Fruit fly (Drosophila melanogaster): ENCODE data around the gene pns.

Gene pns

DNA sequence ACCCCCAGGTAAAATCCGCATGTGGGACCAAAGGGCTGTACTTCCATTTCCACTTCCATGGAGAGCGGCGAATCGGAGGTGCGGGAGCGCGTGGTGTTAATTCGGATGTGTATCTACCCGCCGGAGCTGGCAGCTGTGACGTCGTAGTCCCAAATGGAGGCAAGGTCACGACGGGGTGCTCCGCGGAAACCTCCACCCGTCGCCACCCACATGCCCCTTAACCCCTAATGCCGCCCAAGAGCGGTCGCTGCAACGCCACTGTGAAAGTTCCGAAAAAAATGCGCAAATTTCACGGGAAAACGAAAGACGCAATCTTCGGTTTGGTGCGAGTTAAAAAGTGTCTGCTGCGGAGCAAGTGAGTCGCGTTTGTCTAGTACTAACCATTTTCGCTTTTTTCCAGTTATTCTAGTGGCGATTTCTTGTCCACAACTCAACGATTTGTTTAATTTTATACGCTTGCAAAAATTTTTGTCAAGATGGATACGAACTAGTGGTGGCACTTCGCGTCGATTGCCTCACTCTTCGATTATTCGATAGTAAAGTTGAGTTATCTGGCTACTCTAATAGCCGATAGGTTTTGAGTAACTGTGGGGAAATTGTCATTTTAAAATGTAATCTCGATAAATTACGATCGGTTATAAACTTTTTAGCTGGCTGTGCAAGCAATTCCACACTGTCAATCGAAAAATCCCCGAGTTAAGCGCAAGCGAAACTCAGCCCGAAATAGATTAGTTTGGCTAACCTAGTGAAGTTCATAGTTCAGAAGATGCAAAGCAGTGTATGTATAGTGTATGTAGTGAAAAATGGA lies 34.6 kb upstream of the pns start, which contains the start of the genes hfp and Psa:
Gene hfp, minus strand, starts transcription at position 505 of the 808 bp plus-strand sequence.
Gene Psa, plus strand, starts transcription at position 758 of the 808 bp plus-strand sequence.
- TF ChIP-seq kay (GFP tag; ENCODE audit: borderline replicate concordance) (no peak), CG5204 (GFP tag; optimal IDR thresholded peaks at IDR 0.05) (no peak), Mnt (GFP tag; optimal IDR thresholded peaks at IDR 0.05) (no peak), bab1 (GFP tag; optimal IDR thresholded peaks at IDR 0.05) (peak; percentile 33), CG11617 (GFP tag; optimal IDR thresholded peaks at IDR 0.05) (peak; percentile 2), pad (GFP tag; optimal IDR thresholded peaks at IDR 0.05) (no peak), Crg-1 (GFP tag; optimal IDR thresholded peaks at IDR 0.05) (no peak), tj (GFP tag; optimal IDR thresholded peaks at IDR 0.05) (peak; percentile 38), CG14711 (tag; optimal IDR thresholded peaks at IDR 0.05) (no peak)

DNA sequence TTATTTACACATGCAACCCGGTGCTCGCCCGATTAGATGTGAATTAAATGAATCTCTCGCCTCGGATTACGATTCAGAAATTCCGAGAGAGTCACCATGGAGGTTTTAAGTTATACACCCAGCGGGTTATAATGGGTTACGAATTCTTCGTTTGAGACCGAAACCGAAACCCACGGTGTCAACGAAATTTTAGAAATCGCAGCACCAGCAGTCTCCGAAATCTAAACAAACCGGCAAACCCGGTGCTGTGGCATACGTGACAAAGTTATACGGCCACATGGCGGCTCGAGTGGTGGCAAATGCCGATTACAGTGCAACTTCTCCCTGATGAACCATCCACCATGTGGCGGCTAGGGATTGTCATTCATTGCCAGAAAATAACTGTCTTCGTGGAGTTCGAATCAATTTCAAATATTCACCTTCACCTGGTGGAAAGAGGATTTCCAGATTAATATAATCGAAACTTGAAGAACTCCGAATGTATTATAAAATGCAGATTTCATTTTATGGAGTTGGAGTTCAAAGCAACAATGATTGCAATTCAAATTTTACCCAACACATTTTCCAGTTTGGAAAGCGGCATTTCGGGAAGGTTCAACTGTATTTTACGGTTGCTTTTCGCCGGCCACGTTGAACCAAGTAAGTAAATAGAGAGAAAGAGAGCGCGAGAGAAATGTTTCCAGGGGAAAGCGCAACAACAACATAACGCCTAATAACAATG lies 21.0 kb upstream of the pns start:
- TF ChIP-seq CG14711 (tag; optimal IDR thresholded peaks at IDR 0.05) (peak; percentile 34), CG33017 (tag; optimal IDR thresholded peaks at IDR 0.05) (peak; percentile 46), cnc (optimal IDR thresholded peaks at IDR 0.05) (no peak), CG12768 (GFP tag; optimal IDR thresholded peaks at IDR 0.05) (no peak), CG1620 (GFP tag; optimal IDR thresholded peaks at IDR 0.05) (no peak), CG11617 (GFP tag; optimal IDR thresholded peaks at IDR 0.05) (peak; percentile 52), toe (GFP tag; optimal IDR thresholded peaks at IDR 0.05) (no peak), bab1 (GFP tag; optimal IDR thresholded peaks at IDR 0.05) (peak; percentile 82), ovo (GFP tag; optimal IDR thresholded peaks at IDR 0.05) (no peak), Hr96 (GFP tag; optimal IDR thresholded peaks at IDR 0.05) (peak; percentile 35), CG7045 (GFP tag; optimal IDR thresholded peaks at IDR 0.05) (peak; percentile 26), CG5204 (GFP tag; optimal IDR thresholded peaks at IDR 0.05) (peak; percentile 21), cic (GFP tag; optimal IDR thresholded peaks at IDR 0.05) (no peak), CG7101 (tag; optimal IDR thresholded peaks at IDR 0.05) (peak; percentile 60), Clk (GFP tag; optimal IDR thresholded peaks at IDR 0.05) (no peak), kay (GFP tag; ENCODE audit: borderline replicate concordance) (no peak), pad (GFP tag; optimal IDR thresholded peaks at IDR 0.05) (no peak), tj (GFP tag; optimal IDR thresholded peaks at IDR 0.05) (peak; percentile 91), Mnt (GFP tag; optimal IDR thresholded peaks at IDR 0.05) (peak; percentile 10), Crg-1 (GFP tag; optimal IDR thresholded peaks at IDR 0.05) (peak; percentile 36)

- TF ChIP-seq cic (GFP tag; optimal IDR thresholded peaks at IDR 0.05) (no peak), Clk (GFP tag; optimal IDR thresholded peaks at IDR 0.05) (no peak), CG14711 (tag; optimal IDR thresholded peaks at IDR 0.05) (peak; percentile 74), pad (GFP tag; optimal IDR thresholded peaks at IDR 0.05) (no peak), CG12768 (GFP tag; optimal IDR thresholded peaks at IDR 0.05) (peak; percentile 13), CG33017 (tag; optimal IDR thresholded peaks at IDR 0.05) (no peak), Hr96 (GFP tag; optimal IDR thresholded peaks at IDR 0.05) (no peak), tj (GFP tag; optimal IDR thresholded peaks at IDR 0.05) (peak; percentile 43), Crg-1 (GFP tag; optimal IDR thresholded peaks at IDR 0.05) (no peak), CG1620 (GFP tag; optimal IDR thresholded peaks at IDR 0.05) (no peak), kay (GFP tag; ENCODE audit: borderline replicate concordance) (no peak), toe (GFP tag; optimal IDR thresholded peaks at IDR 0.05) (peak; percentile 0), ovo (GFP tag; optimal IDR thresholded peaks at IDR 0.05) (peak; percentile 24)
These were observed 20.2 kb upstream of the pns start, which contains the start of gene cue for dm6 chr3L:1516631-1517273. Gene cue, minus strand, starts transcription at chr3L:1517271.

DNA sequence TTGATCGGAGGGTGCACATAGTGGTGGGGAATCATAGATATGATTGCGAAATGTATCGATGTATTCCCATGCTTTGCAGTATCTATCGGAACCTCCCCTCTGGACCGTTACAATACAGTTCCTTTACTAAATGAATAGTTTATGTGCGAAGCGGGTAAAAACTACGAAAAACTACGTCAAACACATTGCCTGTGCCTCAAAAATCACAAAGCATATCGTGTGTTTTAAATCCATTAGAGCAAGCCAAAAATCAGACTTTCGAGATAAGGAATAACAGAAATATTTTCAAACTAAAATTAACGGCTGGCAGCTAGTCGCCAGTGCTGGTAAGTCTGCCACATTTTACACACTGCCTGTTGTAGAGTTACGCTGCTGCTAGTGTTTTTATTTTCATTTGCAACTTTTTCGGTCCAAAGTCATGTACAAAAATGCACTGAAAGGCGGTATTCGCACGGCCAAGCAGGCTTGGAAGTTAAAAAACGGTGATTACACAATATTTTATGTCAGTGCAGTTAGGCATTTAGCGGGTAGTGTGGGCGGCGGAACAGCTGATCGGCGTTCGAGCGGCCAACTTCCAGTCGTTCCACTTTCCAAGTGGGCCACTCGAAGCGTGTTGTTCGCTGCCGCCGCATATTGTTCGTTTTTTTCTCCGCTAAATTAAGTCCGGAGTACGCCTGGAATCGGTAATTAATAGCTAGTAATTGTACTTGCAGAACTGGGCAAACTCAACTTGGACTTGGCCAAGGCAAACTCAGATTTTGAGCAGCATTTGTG lies 19.5 kb upstream of the pns start:
- TF ChIP-seq pad (GFP tag; optimal IDR thresholded peaks at IDR 0.05): peak; percentile 98
- TF ChIP-seq CG14711 (tag; optimal IDR thresholded peaks at IDR 0.05): peak; percentile 99
- peak; percentile 65 for TF ChIP-seq CG5204 (GFP tag; optimal IDR thresholded peaks at IDR 0.05)
- peak; percentile 75 for TF ChIP-seq Crg-1 (GFP tag; optimal IDR thresholded peaks at IDR 0.05)
- TF ChIP-seq bab1 (GFP tag; optimal IDR thresholded peaks at IDR 0.05): peak; percentile 3
- peak; percentile 68 for TF ChIP-seq Hr96 (GFP tag; optimal IDR thresholded peaks at IDR 0.05)
- TF ChIP-seq CG33017 (tag; optimal IDR thresholded peaks at IDR 0.05): no peak
- TF ChIP-seq toe (GFP tag; optimal IDR thresholded peaks at IDR 0.05): peak; percentile 55
- no peak for TF ChIP-seq kay (GFP tag; ENCODE audit: borderline replicate concordance)
- TF ChIP-seq CG12768 (GFP tag; optimal IDR thresholded peaks at IDR 0.05): no peak
- peak; percentile 65 for TF ChIP-seq ovo (GFP tag; optimal IDR thresholded peaks at IDR 0.05)
- peak; percentile 81 for TF ChIP-seq CG1620 (GFP tag; optimal IDR thresholded peaks at IDR 0.05)
- no peak for TF ChIP-seq cnc (optimal IDR thresholded peaks at IDR 0.05)
- TF ChIP-seq tj (GFP tag; optimal IDR thresholded peaks at IDR 0.05): peak; percentile 13
- TF ChIP-seq CG11617 (GFP tag; optimal IDR thresholded peaks at IDR 0.05): peak; percentile 62
- peak; percentile 61 for TF ChIP-seq Clk (GFP tag; optimal IDR thresholded peaks at IDR 0.05)
- no peak for TF ChIP-seq CG7045 (GFP tag; optimal IDR thresholded peaks at IDR 0.05)
- TF ChIP-seq Mnt (GFP tag; optimal IDR thresholded peaks at IDR 0.05): peak; percentile 50
- no peak for TF ChIP-seq cic (GFP tag; optimal IDR thresholded peaks at IDR 0.05)
- peak; percentile 60 for TF ChIP-seq CG7101 (tag; optimal IDR thresholded peaks at IDR 0.05)

Data from whole organism, adult.